Worm (Caenorhabditis elegans): Measurements from ENCODE around the gene T02D1.9.

The T02D1.9 gene

ce11 chrIV:17407491-17407890 is at the start of gene T02D1.9:
TSS of gene T02D1.9 (minus strand) at chrIV:17407591.
- no peak for TF ChIP-seq mdl-1 (tag; optimal IDR thresholded peaks at IDR 0.05)
- no peak for TF ChIP-seq ztf-11 (tag; optimal IDR thresholded peaks at IDR 0.05)
- no peak for TF ChIP-seq ceh-28 (tag; optimal IDR thresholded peaks at IDR 0.05)
- no peak for TF ChIP-seq ceh-16 (tag; optimal IDR thresholded peaks at IDR 0.05)
- no peak for TF ChIP-seq nhr-67 (tag; optimal IDR thresholded peaks at IDR 0.05)
- TF ChIP-seq nhr-28 (tag; optimal IDR thresholded peaks at IDR 0.05) = no peak
- TF ChIP-seq nhr-25 (tag; optimal IDR thresholded peaks at IDR 0.05) = no peak
- no peak for TF ChIP-seq pqm-1 (tag; optimal IDR thresholded peaks at IDR 0.05)
- no peak for TF ChIP-seq pha-4 (tag; optimal IDR thresholded peaks at IDR 0.05)
- no peak for TF ChIP-seq eor-1 (tag; optimal IDR thresholded peaks at IDR 0.05)
- TF ChIP-seq nfya-1 (tag; optimal IDR thresholded peaks at IDR 0.05; ENCODE audit: insufficient read depth) = no peak
- no peak for TF ChIP-seq ama-1 (optimal IDR thresholded peaks at IDR 0.05)
- no peak for TF ChIP-seq jun-1 (tag; optimal IDR thresholded peaks at IDR 0.05)
- no peak for TF ChIP-seq egl-27 (tag; optimal IDR thresholded peaks at IDR 0.05)
- no peak for TF ChIP-seq nhr-43 (tag; optimal IDR thresholded peaks at IDR 0.05; ENCODE audit: poor library complexity, severe bottlenecking)
- TF ChIP-seq nhr-76 (tag; optimal IDR thresholded peaks at IDR 0.05) = no peak
- no peak for TF ChIP-seq hmg-11 (tag; optimal IDR thresholded peaks at IDR 0.05)
- no peak for TF ChIP-seq elt-3 (tag; optimal IDR thresholded peaks at IDR 0.05)
- TF ChIP-seq aly-2 (tag; optimal IDR thresholded peaks at IDR 0.05) = no peak

- TF ChIP-seq fkh-10 (GFP tag; optimal IDR thresholded peaks at IDR 0.05) = no peak
- TF ChIP-seq daf-12 (tag; optimal IDR thresholded peaks at IDR 0.05) = no peak
- TF ChIP-seq snpc-4 (tag; optimal IDR thresholded peaks at IDR 0.05) = no peak
- TF ChIP-seq lin-39 (tag; optimal IDR thresholded peaks at IDR 0.05) = no peak
- no peak for TF ChIP-seq mml-1 (tag; optimal IDR thresholded peaks at IDR 0.05)
- TF ChIP-seq ceh-82 (tag; optimal IDR thresholded peaks at IDR 0.05) = no peak
- no peak for TF ChIP-seq ceh-9 (tag; optimal IDR thresholded peaks at IDR 0.05)
- no peak for TF ChIP-seq pqm-1 (tag; optimal IDR thresholded peaks at IDR 0.05)
- TF ChIP-seq nhr-237 (tag; optimal IDR thresholded peaks at IDR 0.05) = no peak
- no peak for TF ChIP-seq ztf-11 (tag; optimal IDR thresholded peaks at IDR 0.05)
- TF ChIP-seq nhr-12 (tag; optimal IDR thresholded peaks at IDR 0.05) = no peak
- TF ChIP-seq ama-1 (optimal IDR thresholded peaks at IDR 0.05) = no peak
Observed at ce11 chrIV:17453996-17454395, 46.6 kb upstream of the T02D1.9 start.

ce11 chrIV:17453200-17453599 is 45.8 kb upstream of the T02D1.9 start:
- TF ChIP-seq egl-5 (tag; optimal IDR thresholded peaks at IDR 0.05) = no peak
- TF ChIP-seq fkh-10 (GFP tag; optimal IDR thresholded peaks at IDR 0.05) = no peak
- TF ChIP-seq hmg-11 (tag; optimal IDR thresholded peaks at IDR 0.05) = no peak
- no peak for TF ChIP-seq ceh-82 (tag; optimal IDR thresholded peaks at IDR 0.05)
- TF ChIP-seq nhr-76 (tag; optimal IDR thresholded peaks at IDR 0.05) = no peak
- TF ChIP-seq nhr-77 (tag; optimal IDR thresholded peaks at IDR 0.05) = no peak
- no peak for TF ChIP-seq daf-12 (tag; optimal IDR thresholded peaks at IDR 0.05)
- no peak for TF ChIP-seq ztf-4 (tag; optimal IDR thresholded peaks at IDR 0.05)
- TF ChIP-seq nhr-25 (tag; optimal IDR thresholded peaks at IDR 0.05) = no peak
- no peak for TF ChIP-seq nhr-67 (tag; optimal IDR thresholded peaks at IDR 0.05)
- no peak for TF ChIP-seq jun-1 (tag; optimal IDR thresholded peaks at IDR 0.05)
- TF ChIP-seq lin-39 (tag; optimal IDR thresholded peaks at IDR 0.05) = no peak
- TF ChIP-seq skn-1 (tag; optimal IDR thresholded peaks at IDR 0.05) = no peak
- no peak for TF ChIP-seq egl-27 (tag; optimal IDR thresholded peaks at IDR 0.05)
- no peak for TF ChIP-seq mdl-1 (tag; optimal IDR thresholded peaks at IDR 0.05)
- no peak for TF ChIP-seq nhr-11 (tag; optimal IDR thresholded peaks at IDR 0.05)
- no peak for TF ChIP-seq zag-1 (tag; optimal IDR thresholded peaks at IDR 0.05)
- no peak for TF ChIP-seq fkh-2 (tag; optimal IDR thresholded peaks at IDR 0.05)

ce11 chrIV:17450443-17450842 is 43.1 kb upstream of the T02D1.9 start, which contains the start of gene F11E6.8:
TSS of gene F11E6.8 (minus strand) at chrIV:17450543.
- no peak for TF ChIP-seq nhr-67 (tag; optimal IDR thresholded peaks at IDR 0.05)
- no peak for TF ChIP-seq egl-5 (tag; optimal IDR thresholded peaks at IDR 0.05)
- TF ChIP-seq nhr-25 (tag; optimal IDR thresholded peaks at IDR 0.05) = no peak
- TF ChIP-seq lin-39 (tag; optimal IDR thresholded peaks at IDR 0.05) = no peak

ce11 chrIV:17448319-17448718 is 40.9 kb upstream of the T02D1.9 start:
- peak; percentile 66 for TF ChIP-seq pha-4 (tag; optimal IDR thresholded peaks at IDR 0.05)
- no peak for TF ChIP-seq ZK546.5 (tag; optimal IDR thresholded peaks at IDR 0.05)
